Worm (Caenorhabditis elegans) whole organism, L4/young adult: ENCODE measurements around the gene ZK637.4.
A peak's percentile ranks its signal among the peaks of the same experiment; 100 is the strongest.

ENCODE experiments used
- W03F9.2 ChIP-seq: fragments of 150-350 bp; optimal IDR thresholded peaks from 2 replicates; lab custom pipeline; 2014; ENCODE audit warnings: missing biosample characterization, missing genetic modification characterization
- him-1 ChIP-seq: sonication (generic microtip); optimal IDR thresholded peaks from 2 replicates; lab custom pipeline; 2016; ENCODE audit warnings: missing genotype, missing genetic modification reagents, missing genetic modification characterization, missing compliant biosample characterization

ce11 chrIII:8888956-8889355 lies 4.6 kb upstream of the ZK637.4 start, which contains the start of gene ZK637.14:
- no peak for TF ChIP-seq him-1 (tag; lab: Kevin White, UChicago)
- TF ChIP-seq W03F9.2: peak; percentile 53
